Fruit fly (Drosophila melanogaster) whole organism, adult: ENCODE results near the gene Npl4.

Source experiments
- CG11617 ChIP-seq: fragments of 200-800 bp; sonication (Bioruptor generic); optimal IDR thresholded peaks from 2 replicates; lab custom pipeline; 2017; ENCODE audit warnings: mild to moderate bottlenecking, missing biosample characterization, missing genetic modification reagents, missing genetic modification characterization
- CG12768 ChIP-seq: fragments of 200-800 bp; sonication (Bioruptor generic); optimal IDR thresholded peaks from 2 replicates; lab custom pipeline; 2017; ENCODE audit warnings: missing biosample characterization, missing genetic modification characterization, mild to moderate bottlenecking, moderate library complexity, missing genetic modification reagents
- CG14711 ChIP-seq: fragments of 200-800 bp; sonication (Bioruptor generic); optimal IDR thresholded peaks from 2 replicates; lab custom pipeline; 2018; ENCODE audit warnings: missing biosample characterization, mild to moderate bottlenecking, missing genetic modification characterization, moderate library complexity
- CG1620 ChIP-seq: fragments of 200-800 bp; sonication (Bioruptor generic); optimal IDR thresholded peaks from 2 replicates; lab custom pipeline; 2016; ENCODE audit warnings: missing biosample characterization, missing genetic modification characterization
- CG33017 ChIP-seq: fragments of 200-800 bp; sonication (Bioruptor generic); optimal IDR thresholded peaks from 2 replicates; lab custom pipeline; 2018; ENCODE audit warnings: missing biosample characterization, mild to moderate bottlenecking, missing genetic modification characterization, moderate library complexity
- CG5204 ChIP-seq: fragments of 200-800 bp; sonication (Bioruptor generic); optimal IDR thresholded peaks from 2 replicates; lab custom pipeline; 2016; ENCODE audit warnings: missing biosample characterization, missing genetic modification characterization
- CG7045 ChIP-seq: fragments of 200-800 bp; sonication (Bioruptor generic); optimal IDR thresholded peaks from 2 replicates; lab custom pipeline; 2017; ENCODE audit warnings: missing biosample characterization, mild to moderate bottlenecking, missing genetic modification characterization
- CG7101 ChIP-seq: fragments of 200-800 bp; sonication (Bioruptor generic); optimal IDR thresholded peaks from 2 replicates; lab custom pipeline; 2018; ENCODE audit warnings: missing biosample characterization, mild to moderate bottlenecking, missing genetic modification characterization, moderate library complexity
- Clk ChIP-seq: fragments of 200-800 bp; sonication (Bioruptor generic); optimal IDR thresholded peaks from 2 replicates; lab custom pipeline; 2017; ENCODE audit warnings: missing biosample characterization, missing genetic modification characterization
- Crg-1 ChIP-seq: fragments of 200-800 bp; sonication (Bioruptor generic); optimal IDR thresholded peaks from 2 replicates; lab custom pipeline; 2016; ENCODE audit warnings: missing biosample characterization, missing genetic modification characterization
- Hr96 ChIP-seq: fragments of 200-800 bp; sonication (Bioruptor generic); optimal IDR thresholded peaks from 2 replicates; lab custom pipeline; 2016; ENCODE audit warnings: missing biosample characterization, missing genetic modification characterization
- Mnt ChIP-seq: fragments of 200-800 bp; sonication (Bioruptor generic); optimal IDR thresholded peaks from 2 replicates; lab custom pipeline; 2016; ENCODE audit warnings: missing biosample characterization, mild to moderate bottlenecking, missing genetic modification characterization
- bab1 ChIP-seq: fragments of 200-800 bp; sonication (Bioruptor generic); optimal IDR thresholded peaks from 3 replicates; lab custom pipeline; 2019; ENCODE audit warnings: missing biosample characterization, mild to moderate bottlenecking, missing genetic modification characterization, moderate library complexity
- cic ChIP-seq: fragments of 200-800 bp; sonication (Bioruptor generic); optimal IDR thresholded peaks from 2 replicates; lab custom pipeline; 2017; ENCODE audit warnings: missing biosample characterization, mild to moderate bottlenecking, missing genetic modification characterization, moderate library complexity
- cnc ChIP-seq, 2 experiments: fragments of >200 bp; optimal IDR thresholded peaks; 2 replicates each; lab custom pipeline; 2017
- kay ChIP-seq: fragments of 200-800 bp; sonication (Bioruptor generic); peaks from one replicate; lab custom pipeline; 2016; ENCODE audit warnings: missing biosample characterization, missing genetic modification characterization, borderline replicate concordance
- ovo ChIP-seq: fragments of 200-800 bp; sonication (Bioruptor generic); optimal IDR thresholded peaks from 2 replicates; lab custom pipeline; 2016; ENCODE audit warnings: missing biosample characterization, missing genetic modification characterization
- pad ChIP-seq: fragments of 200-800 bp; sonication (Bioruptor generic); optimal IDR thresholded peaks from 3 replicates; lab custom pipeline; 2017; ENCODE audit warnings: missing biosample characterization, missing genetic modification characterization, mild to moderate bottlenecking, moderate library complexity, missing genetic modification reagents
- tj ChIP-seq: fragments of 200-800 bp; sonication (Bioruptor generic); optimal IDR thresholded peaks from 3 replicates; lab custom pipeline; 2017; ENCODE audit warnings: missing biosample characterization, mild to moderate bottlenecking, missing genetic modification characterization, moderate library complexity
- toe ChIP-seq: fragments of 200-800 bp; sonication (Bioruptor generic); optimal IDR thresholded peaks from 2 replicates; lab custom pipeline; 2016; ENCODE audit warnings: missing biosample characterization, missing genetic modification characterization

The Npl4 gene

DNA sequence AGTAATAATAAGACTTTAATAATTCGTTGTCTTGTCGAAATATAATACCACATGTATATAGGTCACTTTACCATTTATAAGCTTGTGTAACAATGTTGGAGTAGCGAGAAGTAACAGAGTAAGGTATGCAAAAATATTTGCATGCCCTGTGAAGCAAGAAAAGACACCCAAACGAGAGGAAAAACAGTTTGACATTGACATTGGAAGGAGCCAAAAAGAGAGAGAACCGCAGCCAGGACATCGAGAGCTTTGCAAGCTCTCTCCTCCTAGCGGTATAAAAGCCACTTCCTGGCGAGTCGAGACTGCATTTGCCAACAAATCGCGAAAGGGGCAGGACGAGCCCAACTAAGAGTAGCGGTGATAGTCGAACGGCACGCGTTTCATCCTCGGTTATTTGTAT is 11.1 kb downstream of the Npl4 start, which contains the start of gene CG5079:
CG5079 (plus strand) TSS at position 301 of the 400 bp plus-strand sequence.
- TF ChIP-seq CG5204 (GFP tag; lab: Kevin White, UChicago) (no peak), pad (GFP tag; lab: Kevin White, UChicago) (no peak), CG14711 (tag; lab: Kevin White, UChicago) (no peak), Crg-1 (GFP tag; lab: Kevin White, UChicago) (no peak), CG1620 (GFP tag; lab: Kevin White, UChicago) (no peak), Clk (GFP tag; lab: Kevin White, UChicago) (no peak), CG7101 (tag; lab: Kevin White, UChicago) (no peak), Mnt (no peak), bab1 (GFP tag; lab: Kevin White, UChicago) (no peak), cic (no peak), CG33017 (tag; lab: Kevin White, UChicago) (no peak), kay (no peak), ovo (GFP tag; lab: Kevin White, UChicago) (no peak), CG12768 (no peak), toe (GFP tag; lab: Kevin White, UChicago) (no peak)

DNA sequence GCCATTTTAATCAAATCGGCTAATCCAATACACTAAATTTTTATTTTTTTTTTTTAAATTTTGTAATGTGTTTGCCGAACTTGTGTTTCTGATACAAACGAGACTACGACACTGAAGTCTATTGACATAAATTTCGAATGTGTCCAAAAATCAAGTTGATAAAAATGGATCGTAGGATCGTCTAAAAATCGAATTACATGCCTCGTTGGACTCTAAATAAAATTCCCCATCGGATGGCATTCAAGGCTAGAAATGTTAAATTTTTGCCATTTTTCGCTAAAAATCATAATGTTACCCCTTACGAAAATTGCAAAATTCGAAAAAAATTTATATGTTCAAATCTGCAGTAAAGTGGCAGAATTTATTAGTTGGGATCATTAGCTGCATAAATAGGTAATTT is 15.4 kb downstream of the Npl4 start, which contains the start of gene ymp:
ymp (minus strand) TSS at position 101 of the 400 bp plus-strand sequence.
- TF ChIP-seq ovo (GFP tag; lab: Kevin White, UChicago): no peak
- no peak for TF ChIP-seq CG12768
- TF ChIP-seq CG1620 (GFP tag; lab: Kevin White, UChicago): no peak
- TF ChIP-seq CG5204 (GFP tag; lab: Kevin White, UChicago): no peak
- no peak for TF ChIP-seq CG33017 (tag; lab: Kevin White, UChicago)
- TF ChIP-seq Clk (GFP tag; lab: Kevin White, UChicago): no peak
- TF ChIP-seq CG7101 (tag; lab: Kevin White, UChicago): no peak
- no peak for TF ChIP-seq tj (GFP tag; lab: Kevin White, UChicago)
- no peak for TF ChIP-seq cnc (optimal IDR thresholded peaks at IDR 0.05; lab: Kevin White, UChicago)
- no peak for TF ChIP-seq cic
- TF ChIP-seq pad (GFP tag; lab: Kevin White, UChicago): no peak
- TF ChIP-seq CG14711 (tag; lab: Kevin White, UChicago): no peak
- TF ChIP-seq Crg-1 (GFP tag; lab: Kevin White, UChicago): no peak
- no peak for TF ChIP-seq CG11617 (GFP tag; lab: Kevin White, UChicago)
- no peak for TF ChIP-seq CG7045 (GFP tag; lab: Kevin White, UChicago)
- TF ChIP-seq toe (GFP tag; lab: Kevin White, UChicago): no peak
- TF ChIP-seq kay: no peak
- TF ChIP-seq bab1 (GFP tag; lab: Kevin White, UChicago): no peak
- TF ChIP-seq Mnt: no peak
- TF ChIP-seq Hr96: no peak

DNA sequence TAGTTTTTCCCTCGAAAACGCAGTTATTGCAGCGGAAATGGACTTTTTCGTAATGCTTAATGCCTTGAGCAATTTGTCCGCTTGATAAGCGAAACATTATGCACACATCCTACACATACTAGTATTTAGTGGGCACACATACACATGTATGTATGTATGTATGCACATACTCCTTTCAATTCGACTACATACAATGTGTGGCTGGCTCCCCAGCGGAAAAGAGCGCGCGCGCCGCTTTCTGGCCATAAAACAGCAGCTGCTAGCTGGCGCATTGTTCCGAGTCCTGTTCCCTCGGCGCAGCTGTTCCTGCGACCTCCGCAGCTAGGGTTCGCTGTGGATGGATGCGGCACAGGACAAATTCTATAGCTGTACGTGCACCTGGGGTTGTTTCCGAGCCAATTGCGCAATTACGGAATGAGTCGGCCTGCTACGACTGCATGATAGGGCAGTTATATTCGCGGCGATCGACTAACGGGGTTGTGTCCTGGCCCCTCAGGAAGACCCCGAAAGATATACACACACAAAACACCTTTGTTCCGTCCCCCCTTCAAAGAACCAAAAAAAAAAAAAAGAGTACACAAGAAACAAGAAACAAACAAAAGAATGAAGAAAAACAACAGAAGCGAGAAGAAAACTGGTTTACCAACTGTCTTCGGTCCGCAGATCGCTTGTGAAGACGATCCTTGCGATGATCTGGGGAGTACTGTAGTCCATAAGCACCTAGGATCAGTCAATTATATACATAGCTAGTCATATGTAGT is 28.0 kb downstream of the Npl4 start:
- TF ChIP-seq CG7045 (GFP tag; lab: Kevin White, UChicago): no peak
- no peak for TF ChIP-seq pad (GFP tag; lab: Kevin White, UChicago)
- TF ChIP-seq CG5204 (GFP tag; lab: Kevin White, UChicago): no peak
- TF ChIP-seq CG1620 (GFP tag; lab: Kevin White, UChicago): no peak
- TF ChIP-seq Hr96: no peak
- TF ChIP-seq Mnt: no peak
- TF ChIP-seq kay: no peak
- no peak for TF ChIP-seq cnc (optimal IDR thresholded peaks at IDR 0.05; lab: Kevin White, UChicago)
- no peak for TF ChIP-seq CG14711 (tag; lab: Kevin White, UChicago)
- TF ChIP-seq toe (GFP tag; lab: Kevin White, UChicago): no peak
- TF ChIP-seq bab1 (GFP tag; lab: Kevin White, UChicago): no peak
- no peak for TF ChIP-seq cic
- TF ChIP-seq Crg-1 (GFP tag; lab: Kevin White, UChicago): no peak
- no peak for TF ChIP-seq tj (GFP tag; lab: Kevin White, UChicago)
- TF ChIP-seq CG7101 (tag; lab: Kevin White, UChicago): no peak
- no peak for TF ChIP-seq CG11617 (GFP tag; lab: Kevin White, UChicago)
- TF ChIP-seq Clk (GFP tag; lab: Kevin White, UChicago): no peak
- TF ChIP-seq CG12768: no peak
- TF ChIP-seq CG33017 (tag; lab: Kevin White, UChicago): no peak
- TF ChIP-seq ovo (GFP tag; lab: Kevin White, UChicago): no peak

DNA sequence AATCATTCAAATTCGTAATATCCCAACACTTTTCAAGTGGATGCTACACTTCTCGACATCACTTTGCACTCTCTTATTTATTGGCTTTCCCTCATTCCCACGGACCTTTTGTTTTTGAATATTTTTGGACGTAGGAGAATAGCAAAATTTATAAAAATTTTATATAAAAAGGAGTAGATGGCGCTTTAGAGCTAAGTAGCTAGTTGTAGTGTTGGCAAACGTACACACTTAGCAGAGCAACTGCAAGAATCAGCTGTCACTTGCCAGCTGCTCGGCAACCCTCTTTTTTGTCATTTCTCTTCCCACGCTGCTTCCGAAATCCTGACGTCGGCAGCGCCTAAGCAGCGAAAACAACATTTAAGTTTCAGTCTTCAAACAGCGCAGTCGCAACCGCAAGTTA is 30.3 kb downstream of the Npl4 start:
- TF ChIP-seq CG11617 (GFP tag; lab: Kevin White, UChicago) (no peak), CG12768 (no peak), CG14711 (tag; lab: Kevin White, UChicago) (peak; percentile 71), Clk (GFP tag; lab: Kevin White, UChicago) (no peak), CG7101 (tag; lab: Kevin White, UChicago) (no peak), Mnt (no peak), ovo (GFP tag; lab: Kevin White, UChicago) (no peak)

DNA sequence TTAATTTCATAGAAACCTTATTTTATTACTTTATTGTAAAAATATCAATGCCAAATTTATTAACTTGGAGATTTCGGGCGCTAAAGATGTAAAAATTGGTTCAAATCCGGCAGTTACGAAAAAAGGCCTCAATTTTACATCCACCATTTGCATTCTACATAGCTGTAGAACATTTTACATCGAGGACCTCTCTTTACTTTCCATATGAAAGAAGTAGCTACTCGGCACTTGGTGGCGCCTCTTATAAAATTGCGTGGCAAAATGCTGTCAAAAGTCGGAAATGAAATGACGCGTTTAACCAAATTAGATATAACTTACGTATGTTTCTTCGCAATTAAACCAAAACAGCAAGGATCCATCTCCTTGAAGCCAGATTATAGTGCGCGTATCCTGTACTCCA is 33.0 kb downstream of the Npl4 start:
- TF ChIP-seq CG11617 (GFP tag; lab: Kevin White, UChicago): no peak
- no peak for TF ChIP-seq cic
- TF ChIP-seq CG14711 (tag; lab: Kevin White, UChicago): no peak
- TF ChIP-seq Clk (GFP tag; lab: Kevin White, UChicago): no peak
- TF ChIP-seq CG7101 (tag; lab: Kevin White, UChicago): no peak
- no peak for TF ChIP-seq CG1620 (GFP tag; lab: Kevin White, UChicago)
- TF ChIP-seq ovo (GFP tag; lab: Kevin White, UChicago): no peak
- TF ChIP-seq tj (GFP tag; lab: Kevin White, UChicago): no peak
- TF ChIP-seq Crg-1 (GFP tag; lab: Kevin White, UChicago): no peak
- no peak for TF ChIP-seq CG33017 (tag; lab: Kevin White, UChicago)
- TF ChIP-seq pad (GFP tag; lab: Kevin White, UChicago): no peak
